Fruit fly (Drosophila melanogaster): Measurements from ENCODE around the gene COX5BL.

The COX5BL gene

DNA sequence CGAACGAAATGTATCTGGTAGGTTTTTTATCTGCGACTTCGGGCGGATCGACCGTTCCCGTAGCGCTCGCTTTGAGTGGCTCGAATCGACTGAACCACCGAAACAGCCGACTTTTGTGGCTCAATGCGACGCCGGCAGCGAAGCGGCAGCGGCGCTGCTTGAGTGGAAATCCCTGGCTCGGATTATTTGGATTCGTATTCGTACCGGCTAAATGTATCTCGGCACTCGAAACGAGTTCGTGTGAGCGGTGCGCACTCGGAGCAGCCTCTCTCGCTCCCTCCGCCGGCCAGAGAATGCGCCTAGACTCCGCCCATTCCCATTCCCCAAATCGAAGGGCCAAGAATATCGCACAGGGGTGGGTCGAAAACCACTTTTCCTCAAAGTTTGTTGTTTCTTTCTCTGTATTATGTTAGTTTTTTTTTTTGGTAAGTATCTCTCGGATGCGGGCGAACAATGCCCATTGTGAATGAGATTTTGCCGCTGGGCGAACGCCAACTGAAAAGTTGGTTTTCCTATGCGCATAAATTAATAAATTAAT is 23.1 kb upstream of the COX5BL start (continued):
- TF ChIP-seq CG43689 (GFP tag; IDR thresholded peaks at IDR 0.05) (no peak), aop (GFP tag; IDR thresholded peaks at IDR 0.05) (no peak), HLHmδ (GFP tag; optimal IDR thresholded peaks at IDR 0.05) (no peak), so (GFP tag; IDR thresholded peaks at IDR 0.05) (0 out of 3 replicates have a peak, but pooled peaks have one; percentile 14), Ada2b (GFP tag; IDR thresholded peaks at IDR 0.05) (no peak), Doc2 (GFP tag; IDR thresholded peaks at IDR 0.05) (no peak), fd64A (GFP tag; optimal IDR thresholded peaks at IDR 0.05) (no peak), lola (GFP tag; optimal IDR thresholded peaks at IDR 0.05) (no peak), CG12744 (GFP tag; optimal IDR thresholded peaks at IDR 0.05) (no peak), H15 (GFP tag; IDR thresholded peaks at IDR 0.05) (no peak), dan (GFP tag; IDR thresholded peaks at IDR 0.05) (no peak), Lim3 (GFP tag; IDR thresholded peaks at IDR 0.05) (no peak), CG3726 (GFP tag; IDR thresholded peaks at IDR 0.05) (no peak), Lpt (GFP tag; optimal IDR thresholded peaks at IDR 0.05) (no peak), CG17912 (GFP tag; optimal IDR thresholded peaks at IDR 0.05) (no peak), bab2 (GFP tag; optimal IDR thresholded peaks at IDR 0.05) (no peak), CG10565 (GFP tag; optimal IDR thresholded peaks at IDR 0.05) (no peak), prd (optimal IDR thresholded peaks at IDR 0.05) (no peak), prd (GFP tag; IDR thresholded peaks at IDR 0.05) (no peak), cato (GFP tag; optimal IDR thresholded peaks at IDR 0.05; ENCODE audit: borderline replicate concordance) (no peak), CG14014 (GFP tag; IDR thresholded peaks at IDR 0.05) (no peak), chinmo (GFP tag; IDR thresholded peaks at IDR 0.05; ENCODE audit: partially characterized antibody) (peak; percentile 82; the same call in 1 of the 4 replicates), CG9215 (GFP tag; IDR thresholded peaks at IDR 0.05) (no peak), CG31441 (GFP tag; IDR thresholded peaks at IDR 0.05) (no peak), schlank (tag; optimal IDR thresholded peaks at IDR 0.05) (no peak), Asciz (GFP tag; optimal IDR thresholded peaks at IDR 0.05) (no peak), CG10959 (GFP tag; IDR thresholded peaks at IDR 0.05) (no peak), NC2α (GFP tag; optimal IDR thresholded peaks at IDR 0.05) (no peak), CG4282 (GFP tag; optimal IDR thresholded peaks at IDR 0.05) (no peak), pho (GFP tag; optimal IDR thresholded peaks at IDR 0.05) (no peak), nerfin-2 (GFP tag; IDR thresholded peaks at IDR 0.05; ENCODE audit: partially characterized antibody) (no peak), Scr (GFP tag; IDR thresholded peaks at IDR 0.05; ENCODE audit: partially characterized antibody) (peak; percentile 47; the same call in 1 of the 2 replicates), CG1233 (GFP tag; optimal IDR thresholded peaks at IDR 0.05) (no peak), sens (GFP tag) (peak; percentile 22), ash1 (GFP tag; optimal IDR thresholded peaks at IDR 0.05) (peak; percentile 8), h (optimal IDR thresholded peaks at IDR 0.05) (no peak), CG1832 (GFP tag; optimal IDR thresholded peaks at IDR 0.05) (peak; percentile 94), CG33557 (GFP tag; optimal IDR thresholded peaks at IDR 0.05) (no peak), Myb (GFP tag; optimal IDR thresholded peaks at IDR 0.05) (no peak), CG18764 (GFP tag; optimal IDR thresholded peaks at IDR 0.05) (no peak), corto (GFP tag; optimal IDR thresholded peaks at IDR 0.05) (no peak), toy (GFP tag; IDR thresholded peaks at IDR 0.05) (no peak), tin (GFP tag; optimal IDR thresholded peaks at IDR 0.05) (no peak), CG9932 (GFP tag; IDR thresholded peaks at IDR 0.05) (no peak), CG32772 (GFP tag; IDR thresholded peaks at IDR 0.05) (peak; percentile 41; the same call in 1 of the 2 replicates), NfI (GFP tag; optimal IDR thresholded peaks at IDR 0.05) (no peak), CG6654 (GFP tag; optimal IDR thresholded peaks at IDR 0.05) (no peak), CG32767 (GFP tag; IDR thresholded peaks at IDR 0.05) (0 out of 2 replicates have a peak, but pooled peaks have one; percentile 31), kni (GFP tag; optimal IDR thresholded peaks at IDR 0.05) (no peak), CG9609 (GFP tag; optimal IDR thresholded peaks at IDR 0.05) (no peak), CG11504 (tag; optimal IDR thresholded peaks at IDR 0.05) (no peak), pita (GFP tag; optimal IDR thresholded peaks at IDR 0.05) (no peak)
